Worm (Caenorhabditis elegans) whole organism, early embryonic: ENCODE results near the gene R07B7.6.

Experiments
- F13C5.2 ChIP-seq: sonication (generic microtip); optimal IDR thresholded peaks from 2 replicates; lab custom pipeline; 2017; ENCODE audit warnings: mild to moderate bottlenecking, missing genetic modification characterization, inconsistent platforms, missing compliant biosample characterization
- aly-1 ChIP-seq: sonication (generic microtip); optimal IDR thresholded peaks from 2 replicates; lab custom pipeline; 2016; ENCODE audit warnings: missing genetic modification characterization, missing compliant biosample characterization
- ama-1 ChIP-seq: fragments of 150-350 bp; optimal IDR thresholded peaks from 2 replicates; lab custom pipeline; 2014
- ceh-13 ChIP-seq: fragments of 200-800 bp; sonication (Bioruptor generic); optimal IDR thresholded peaks from 2 replicates; lab custom pipeline; 2018; ENCODE audit warnings: mild to moderate bottlenecking, missing genetic modification characterization, missing compliant biosample characterization
- ets-7 ChIP-seq: sonication (generic microtip); optimal IDR thresholded peaks from 2 replicates; lab custom pipeline; 2016; ENCODE audit warnings: missing genotype, missing genetic modification characterization, missing compliant biosample characterization
- flt-1 ChIP-seq: fragments of 200-800 bp; sonication (Bioruptor generic); IDR thresholded peaks from 2 replicates; pipeline ENCODE4 v1.3.6; 2022; ENCODE audit warnings: missing genetic modification characterization, missing compliant biosample characterization
- hmbx-1 ChIP-seq: sonication (generic microtip); optimal IDR thresholded peaks from 2 replicates; lab custom pipeline; 2016; ENCODE audit warnings: mild to moderate bottlenecking, missing genetic modification characterization, missing compliant biosample characterization
- hmg-4 ChIP-seq: fragments of 200-800 bp; sonication (Bioruptor generic); optimal IDR thresholded peaks from 2 replicates; lab custom pipeline; 2018; ENCODE audit warnings: mild to moderate bottlenecking, missing genetic modification characterization, missing compliant biosample characterization
- hnd-1 ChIP-seq: sonication (generic microtip); optimal IDR thresholded peaks from 2 replicates; lab custom pipeline; 2016; ENCODE audit warnings: missing genetic modification characterization, missing compliant biosample characterization
- pes-1 ChIP-seq: fragments of 200-800 bp; sonication (Bioruptor generic); IDR thresholded peaks from 2 replicates; pipeline ENCODE4 v1.3.6; 2022; ENCODE audit warnings: missing genetic modification reagents, missing genetic modification characterization, missing compliant biosample characterization
- scrt-1 ChIP-seq: fragments of 200-800 bp; sonication (Bioruptor generic); IDR thresholded peaks from 2 replicates; pipeline ENCODE4 v1.3.6; 2022; ENCODE audit warnings: missing genetic modification characterization, missing compliant biosample characterization
- sea-1 ChIP-seq: fragments of 200-800 bp; sonication (Bioruptor generic); conservative IDR thresholded peaks from 2 replicates; pipeline ENCODE4 v1.3.6; 2022; ENCODE audit warnings: missing genetic modification characterization, missing compliant biosample characterization
- tbx-11 ChIP-seq: fragments of 200-800 bp; sonication (Bioruptor generic); IDR thresholded peaks from 2 replicates; pipeline ENCODE4 v1.3.6; 2022; ENCODE audit warnings: missing genetic modification characterization, missing compliant biosample characterization
- tbx-37 ChIP-seq: fragments of 200-800 bp; sonication (Bioruptor generic); conservative IDR thresholded peaks from 2 replicates; pipeline ENCODE4 v1.3.6; 2022; ENCODE audit warnings: missing genetic modification reagents, missing genetic modification characterization, missing compliant biosample characterization

ce11 chrV:12063036-12063435, 11.8 kb downstream of the R07B7.6 start, which contains the start of gene clh-6:
- TF ChIP-seq hmbx-1 (tag; lab: Kevin White, UChicago) = no peak
- peak; percentile 79 for TF ChIP-seq ama-1 (lab: Kevin White, UChicago)
- no peak for TF ChIP-seq scrt-1 (GFP tag; lab: Robert Waterston, UW)
- no peak for TF ChIP-seq F13C5.2 (tag; lab: Kevin White, UChicago)
- TF ChIP-seq ets-7 (tag; lab: Kevin White, UChicago) = no peak
- no peak for TF ChIP-seq aly-1 (tag; lab: Kevin White, UChicago)
- TF ChIP-seq hmg-4 (GFP tag; lab: Kevin White, UChicago) = no peak
- TF ChIP-seq tbx-37 = no peak
- TF ChIP-seq hnd-1 (tag; lab: Kevin White, UChicago) = no peak
- TF ChIP-seq tbx-11 (GFP tag; lab: Robert Waterston, UW) = no peak
- no peak for TF ChIP-seq sea-1 (GFP tag; lab: Robert Waterston, UW)
- no peak for TF ChIP-seq flt-1 (GFP tag; lab: Robert Waterston, UW)
- TF ChIP-seq pes-1 (GFP tag; lab: Robert Waterston, UW) = no peak
- no peak for TF ChIP-seq ceh-13 (GFP tag; lab: Kevin White, UChicago)
